Worm (Caenorhabditis elegans): ENCODE data around the gene C42C1.8.

DNA sequence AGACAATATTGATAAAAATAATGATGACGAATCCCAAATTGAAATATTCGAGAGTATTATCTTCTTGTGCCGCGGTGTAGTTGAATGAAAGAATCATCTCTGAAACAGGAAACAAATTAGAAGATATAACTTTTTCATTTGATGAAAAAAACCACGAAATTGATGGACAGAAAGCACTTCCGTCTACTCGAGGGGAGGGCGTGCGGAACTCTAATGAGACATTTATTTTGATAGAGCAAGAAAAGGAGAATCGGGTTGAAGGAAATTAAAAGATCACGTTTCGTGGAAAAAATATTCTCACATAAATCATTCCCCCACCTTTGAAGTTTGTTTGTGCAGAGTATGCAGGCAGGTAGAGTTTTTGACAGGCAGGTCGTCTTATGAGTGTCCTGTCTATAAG lies 29.5 kb upstream of the C42C1.8 start, which contains the start of gene sre-14:
- TF ChIP-seq unc-120 (tag; optimal IDR thresholded peaks at IDR 0.05; ENCODE audit: poor library complexity, severe bottlenecking), result no peak
- TF ChIP-seq snpc-4 (tag; optimal IDR thresholded peaks at IDR 0.05), result no peak
- TF ChIP-seq mep-1 (tag; optimal IDR thresholded peaks at IDR 0.05), result no peak
- TF ChIP-seq nhr-12 (tag; optimal IDR thresholded peaks at IDR 0.05), result no peak
